Worm (Caenorhabditis elegans): ENCODE data around the gene R144.3.
A peak's percentile ranks its signal among the peaks of the same experiment; 100 is the strongest.

DNA sequence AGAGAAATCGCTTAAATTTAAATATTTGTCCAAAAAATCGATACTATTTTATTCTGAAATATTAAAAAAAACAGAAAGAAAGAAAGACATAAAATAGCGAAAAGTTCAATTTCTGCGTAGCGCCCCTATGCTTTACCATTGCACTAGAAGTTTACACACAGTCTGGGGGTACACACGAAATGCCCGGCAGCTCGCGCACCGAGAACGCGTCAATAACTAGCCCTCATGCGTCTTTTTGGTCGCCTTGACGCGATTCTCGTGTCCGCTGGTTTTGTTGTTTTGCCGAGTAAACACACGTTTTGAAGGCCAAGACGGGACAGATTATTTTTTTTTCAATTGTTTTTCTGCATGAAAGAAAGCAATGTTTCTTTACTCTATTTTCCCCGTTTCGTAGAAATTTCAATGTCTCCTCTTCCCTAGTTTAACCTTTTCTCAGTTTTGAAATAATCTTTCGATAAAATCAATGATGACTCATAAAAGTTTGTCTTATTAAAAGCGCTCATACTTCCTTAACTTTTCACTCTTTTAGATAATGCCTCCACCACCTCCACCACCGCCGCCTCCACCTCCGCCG is 3.6 kb upstream of the R144.3 start, which contains the start of gene wip-1:
- TF ChIP-seq lin-39 (tag; optimal IDR thresholded peaks at IDR 0.05): peak; percentile 86
- TF ChIP-seq snpc-4 (tag; optimal IDR thresholded peaks at IDR 0.05): peak; percentile 92
- TF ChIP-seq ceh-90 (tag; optimal IDR thresholded peaks at IDR 0.05): peak; percentile 56
- peak; percentile 94 for TF ChIP-seq nhr-237 (tag; optimal IDR thresholded peaks at IDR 0.05)
- TF ChIP-seq skn-1 (tag; optimal IDR thresholded peaks at IDR 0.05): peak; percentile 94
- peak; percentile 97 for TF ChIP-seq jun-1 (tag; optimal IDR thresholded peaks at IDR 0.05)
- peak; percentile 83 for TF ChIP-seq nhr-11 (tag; optimal IDR thresholded peaks at IDR 0.05)
